Worm (Caenorhabditis elegans): Measurements from ENCODE around the gene clc-7.

The clc-7 gene

DNA sequence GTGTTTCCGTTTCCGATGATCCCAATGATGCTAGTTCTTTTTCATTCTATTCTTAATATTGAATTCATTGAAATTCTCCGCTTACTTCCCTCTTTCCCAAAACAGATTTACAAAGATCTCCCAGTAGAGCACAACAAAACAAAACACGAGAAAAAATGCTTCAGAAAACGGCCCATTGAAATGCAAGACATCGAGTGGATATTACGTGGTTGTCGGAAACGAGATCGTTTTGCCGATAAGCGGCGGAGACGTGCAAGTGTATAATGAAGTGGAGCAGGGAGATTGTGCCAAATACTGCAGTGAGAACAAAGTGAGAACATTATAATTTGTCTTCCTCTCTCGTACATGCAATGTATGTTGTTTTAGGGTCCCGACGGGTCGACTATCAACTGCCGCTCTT, 41.4 kb upstream of the clc-7 start:
- TF ChIP-seq nhr-28 (tag; optimal IDR thresholded peaks at IDR 0.05) (no peak), ceh-83 (GFP tag; optimal IDR thresholded peaks at IDR 0.05) (no peak), drap-1 (GFP tag; optimal IDR thresholded peaks at IDR 0.05) (no peak), zip-8 (tag; optimal IDR thresholded peaks at IDR 0.05) (no peak), hlh-1 (tag; optimal IDR thresholded peaks at IDR 0.05) (no peak), sptf-1 (tag; optimal IDR thresholded peaks at IDR 0.05) (no peak), unc-62 (GFP tag; optimal IDR thresholded peaks at IDR 0.05) (no peak), lin-32 (GFP tag; optimal IDR thresholded peaks at IDR 0.05) (no peak), nhr-2 (tag; optimal IDR thresholded peaks at IDR 0.05) (no peak), lin-13 (tag; optimal IDR thresholded peaks at IDR 0.05) (no peak), sem-2 (GFP tag; optimal IDR thresholded peaks at IDR 0.05) (no peak), flh-1 (GFP tag; optimal IDR thresholded peaks at IDR 0.05) (no peak)

DNA sequence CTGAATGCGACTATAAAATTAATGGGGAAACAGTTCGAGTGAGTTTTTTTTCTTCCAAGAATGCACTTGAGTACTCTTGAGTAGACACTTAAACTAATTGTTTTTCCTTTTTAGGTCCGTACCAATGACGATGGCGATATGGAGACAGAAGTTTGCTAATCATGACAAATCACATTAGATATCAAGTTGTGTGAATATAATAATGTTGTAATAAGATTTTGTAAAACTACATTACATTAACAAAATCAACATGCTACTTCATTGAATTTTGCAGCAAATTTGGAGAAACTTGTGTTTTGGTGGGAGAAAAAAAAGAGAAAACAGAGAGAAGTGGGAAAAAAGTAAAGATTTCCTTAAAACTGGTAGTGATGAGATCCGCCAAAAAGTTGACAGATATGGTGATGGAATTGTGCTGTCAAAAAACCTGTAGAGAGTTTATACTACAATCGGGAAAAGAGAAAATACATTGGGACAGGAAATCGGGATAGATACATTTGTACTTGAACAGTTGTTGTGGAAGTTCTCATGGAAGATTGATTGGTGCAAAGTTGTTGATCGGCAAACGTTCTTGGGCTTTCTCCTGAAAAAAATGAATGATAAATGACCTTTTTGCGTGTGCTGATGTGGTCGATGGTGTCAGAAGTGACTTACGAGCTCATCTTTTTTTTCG, 39.8 kb upstream of the clc-7 start:
- peak; percentile 44 for TF ChIP-seq hlh-1 (tag; optimal IDR thresholded peaks at IDR 0.05)
- TF ChIP-seq nhr-237 (tag; optimal IDR thresholded peaks at IDR 0.05) = no peak
- no peak for TF ChIP-seq elt-1 (tag; optimal IDR thresholded peaks at IDR 0.05; ENCODE audit: borderline replicate concordance, insufficient read depth)
- no peak for TF ChIP-seq sem-2 (GFP tag; optimal IDR thresholded peaks at IDR 0.05)
- no peak for TF ChIP-seq nhr-12 (tag; optimal IDR thresholded peaks at IDR 0.05)
- no peak for TF ChIP-seq lin-32 (GFP tag; optimal IDR thresholded peaks at IDR 0.05)
- no peak for TF ChIP-seq mab-5 (tag; optimal IDR thresholded peaks at IDR 0.05)
- no peak for TF ChIP-seq mep-1 (tag; optimal IDR thresholded peaks at IDR 0.05)
- no peak for TF ChIP-seq ceh-43 (GFP tag; optimal IDR thresholded peaks at IDR 0.05)
- TF ChIP-seq drap-1 (GFP tag; optimal IDR thresholded peaks at IDR 0.05) = no peak
- TF ChIP-seq zip-8 (tag; optimal IDR thresholded peaks at IDR 0.05) = no peak
- TF ChIP-seq cnd-1 (tag; optimal IDR thresholded peaks at IDR 0.05) = no peak
- TF ChIP-seq nhr-76 (tag; optimal IDR thresholded peaks at IDR 0.05) = no peak
- no peak for TF ChIP-seq elt-3 (tag; optimal IDR thresholded peaks at IDR 0.05)
- TF ChIP-seq M03D4.4 (tag; optimal IDR thresholded peaks at IDR 0.05) = no peak
- peak; percentile 73 for TF ChIP-seq ces-1 (GFP tag; optimal IDR thresholded peaks at IDR 0.05)

DNA sequence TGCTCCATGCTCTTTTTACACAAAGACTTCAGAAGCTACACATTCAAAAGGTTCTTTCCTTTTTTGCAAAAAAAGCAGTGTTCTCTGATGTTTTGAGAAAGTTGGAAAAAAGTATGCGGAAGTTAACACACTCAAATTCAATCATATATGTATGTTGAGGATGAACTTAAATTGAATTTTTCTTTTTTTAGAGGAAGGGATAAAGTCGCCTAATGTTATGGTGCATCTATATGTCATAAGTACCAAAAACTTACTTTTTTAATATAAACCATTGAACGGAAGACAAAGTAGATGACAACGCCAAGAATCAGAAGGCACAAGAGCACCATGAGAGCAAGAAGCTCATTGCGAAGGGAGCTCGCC, 39.3 kb upstream of the clc-7 start:
- TF ChIP-seq M03D4.4 (tag; optimal IDR thresholded peaks at IDR 0.05) = no peak
- no peak for TF ChIP-seq lsy-2 (tag; optimal IDR thresholded peaks at IDR 0.05)
- TF ChIP-seq ztf-11 (tag; optimal IDR thresholded peaks at IDR 0.05) = no peak
- TF ChIP-seq blmp-1 (tag; optimal IDR thresholded peaks at IDR 0.05) = no peak
- no peak for TF ChIP-seq elt-1 (tag; optimal IDR thresholded peaks at IDR 0.05; ENCODE audit: borderline replicate concordance, insufficient read depth)
- TF ChIP-seq nhr-12 (tag; optimal IDR thresholded peaks at IDR 0.05) = no peak
- TF ChIP-seq ceh-39 (tag; optimal IDR thresholded peaks at IDR 0.05) = no peak
- TF ChIP-seq ceh-83 (GFP tag; optimal IDR thresholded peaks at IDR 0.05) = no peak
- no peak for TF ChIP-seq flh-1 (GFP tag; optimal IDR thresholded peaks at IDR 0.05)
- no peak for TF ChIP-seq cnd-1 (tag; optimal IDR thresholded peaks at IDR 0.05)

DNA sequence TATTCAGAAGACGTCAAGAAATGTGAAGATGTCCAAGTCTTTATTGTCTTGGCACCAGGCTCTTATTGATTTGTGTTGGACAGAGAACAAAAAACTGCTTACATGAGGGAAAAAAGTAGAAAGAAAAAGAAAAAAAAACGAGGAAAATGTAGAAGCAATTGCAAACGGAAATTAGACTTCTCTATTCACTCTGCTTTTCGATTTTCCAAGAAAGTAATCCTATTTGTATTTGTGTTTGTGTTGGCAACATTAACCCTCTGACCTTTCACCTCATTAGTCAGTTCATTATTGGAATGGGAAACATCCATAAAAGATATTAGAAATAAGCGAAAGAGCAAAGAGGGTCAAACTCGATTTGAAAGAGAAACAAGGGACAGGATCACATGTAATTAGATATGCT, 36.2 kb upstream of the clc-7 start:
- TF ChIP-seq ces-1 (GFP tag; optimal IDR thresholded peaks at IDR 0.05) = peak; percentile 99
- no peak for TF ChIP-seq nhr-28 (tag; optimal IDR thresholded peaks at IDR 0.05)

DNA sequence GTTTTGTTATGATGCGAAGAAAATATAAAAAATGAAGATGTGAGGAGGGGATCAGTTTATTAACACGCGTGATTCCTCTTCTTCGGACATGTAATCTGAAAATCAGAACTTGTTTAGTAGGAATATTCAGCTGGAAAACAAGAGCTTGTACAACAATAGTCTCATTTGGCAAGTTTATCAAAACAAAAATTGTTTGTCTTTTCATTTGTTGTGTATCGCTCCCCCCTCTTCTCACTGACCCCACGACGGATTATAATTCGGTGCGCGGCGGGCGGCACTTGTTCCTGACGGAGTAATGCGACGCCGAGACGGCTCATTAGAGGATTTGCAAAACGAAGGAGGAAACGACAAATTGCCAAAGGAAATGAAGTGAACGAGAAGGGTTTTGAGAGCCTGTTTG, 34.0 kb upstream of the clc-7 start, which contains the start of gene ZC449.4:
Gene ZC449.4 (minus strand): TSS at position 101 of the 400 bp plus-strand sequence.
- TF ChIP-seq ces-1 (GFP tag; optimal IDR thresholded peaks at IDR 0.05) (peak; percentile 20), ham-2 (GFP tag; optimal IDR thresholded peaks at IDR 0.05) (no peak)

DNA sequence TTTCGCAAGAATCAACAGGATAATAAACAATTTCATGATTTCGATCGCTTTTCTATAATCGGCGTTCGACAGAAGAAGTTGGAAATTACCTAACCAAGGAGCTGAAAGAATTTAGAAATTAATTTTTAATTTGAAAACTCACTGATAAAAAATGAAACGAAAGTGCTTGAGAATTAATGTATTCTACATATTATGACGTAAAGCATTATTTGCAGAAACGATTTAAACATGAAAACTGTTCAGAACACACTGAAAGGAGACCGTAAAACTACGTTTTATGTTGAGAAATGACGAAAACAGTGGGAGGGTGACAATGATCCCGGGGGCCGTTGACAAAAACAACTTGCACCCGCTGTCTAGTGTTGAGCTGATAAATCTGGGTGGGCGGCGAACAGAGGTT, 30.2 kb upstream of the clc-7 start, which contains the start of gene ZC449.5:
Gene ZC449.5 (minus strand): TSS at position 101 of the 400 bp plus-strand sequence.
- TF ChIP-seq flh-1 (GFP tag; optimal IDR thresholded peaks at IDR 0.05) (no peak), sem-2 (GFP tag; optimal IDR thresholded peaks at IDR 0.05) (no peak), blmp-1 (tag; optimal IDR thresholded peaks at IDR 0.05) (no peak), unc-120 (tag; optimal IDR thresholded peaks at IDR 0.05; ENCODE audit: poor library complexity, severe bottlenecking) (no peak), nhr-28 (tag; optimal IDR thresholded peaks at IDR 0.05) (no peak), bed-3 (GFP tag; optimal IDR thresholded peaks at IDR 0.05) (no peak), mab-5 (tag; optimal IDR thresholded peaks at IDR 0.05) (no peak), snpc-4 (tag; optimal IDR thresholded peaks at IDR 0.05) (no peak), ceh-39 (tag; optimal IDR thresholded peaks at IDR 0.05) (no peak), sptf-1 (tag; optimal IDR thresholded peaks at IDR 0.05) (no peak), elt-3 (tag; optimal IDR thresholded peaks at IDR 0.05) (no peak), drap-1 (GFP tag; optimal IDR thresholded peaks at IDR 0.05) (no peak), unc-62 (GFP tag; optimal IDR thresholded peaks at IDR 0.05) (no peak), hlh-1 (tag; optimal IDR thresholded peaks at IDR 0.05) (no peak)

Data from whole organism, mixed stage, embryonic.